Fruit fly (Drosophila melanogaster): ENCODE data around the gene CG43886.
A peak's percentile ranks its signal among the peaks of the same experiment; 100 is the strongest.

CG43886 gene

DNA sequence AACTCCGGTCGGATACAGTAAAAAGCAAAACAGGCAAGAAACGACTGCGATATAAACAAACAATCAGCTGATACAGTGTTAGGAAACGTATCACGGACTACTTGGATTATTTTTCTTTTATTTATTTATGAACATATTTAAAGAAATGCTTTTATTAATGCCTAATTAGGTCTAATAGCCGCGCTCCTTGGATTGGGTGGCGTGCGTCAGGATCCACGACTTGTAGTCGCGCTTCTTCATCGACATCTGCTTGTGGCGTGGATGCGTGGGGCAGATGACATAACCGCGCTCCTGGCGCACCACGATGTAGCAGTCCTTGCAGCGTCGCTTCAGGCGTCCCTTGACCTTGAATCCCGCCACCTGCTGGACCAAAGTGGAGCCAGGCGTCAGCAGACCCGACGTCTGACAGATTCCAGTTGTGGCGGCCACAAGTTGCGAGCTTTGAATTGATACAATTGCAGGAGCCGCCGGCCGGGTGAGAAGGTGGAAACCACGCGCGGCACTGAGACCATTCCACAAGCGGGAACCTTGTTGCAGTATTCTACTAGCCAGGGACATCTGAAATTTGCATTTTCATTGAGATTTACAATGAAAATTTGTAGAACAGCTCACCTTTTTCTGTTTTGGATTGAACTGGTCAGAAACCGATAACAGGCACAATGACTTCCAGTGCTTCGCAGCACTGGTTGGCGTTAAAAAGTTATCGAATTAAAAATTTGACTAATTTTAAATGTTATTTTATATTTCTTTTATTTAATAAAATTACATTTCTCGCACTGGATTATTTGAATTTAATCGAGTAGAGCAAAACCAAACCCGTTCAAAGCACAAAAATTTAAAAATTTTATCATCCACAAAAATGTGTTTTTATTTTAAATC lies 34.9 kb downstream of the CG43886 start, which contains the start of the genes CG7550 and mRpL36:
Gene CG7550, minus strand, starts transcription at position 51 of the 879 bp plus-strand sequence.
Gene mRpL36, minus strand, starts transcription at position 652 of the 879 bp plus-strand sequence.
- peak; percentile 8 for TF ChIP-seq Hr83 (GFP tag; optimal IDR thresholded peaks at IDR 0.05; ENCODE audit: poor library complexity, severe bottlenecking)
- no peak for TF ChIP-seq sv (GFP tag; optimal IDR thresholded peaks at IDR 0.05)

DNA sequence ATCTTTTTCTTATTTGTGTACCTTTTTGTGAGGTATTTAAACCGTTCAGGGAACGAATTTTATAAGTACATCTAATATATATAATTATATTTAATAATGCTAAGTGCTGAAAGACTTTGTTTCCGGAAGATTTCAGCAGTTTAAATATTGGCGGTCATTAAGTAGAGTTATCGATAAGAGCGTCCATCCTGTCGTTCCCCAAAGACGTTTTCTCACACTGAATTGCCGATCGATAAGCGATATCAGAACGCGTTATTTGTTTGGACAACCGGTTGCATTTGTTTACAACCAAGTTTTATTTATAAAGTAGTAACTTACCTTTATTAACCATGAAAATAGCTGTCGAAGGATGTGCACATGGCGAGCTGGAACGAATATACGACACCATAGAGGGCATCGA lies 38.0 kb downstream of the CG43886 start, which contains the start of gene ldbr:
Gene ldbr, plus strand, starts transcription at position 238 of the 400 bp plus-strand sequence.
- TF ChIP-seq Dif (GFP tag; optimal IDR thresholded peaks at IDR 0.05; ENCODE audit: partially characterized antibody) = no peak
- TF ChIP-seq Sp1 (GFP tag; optimal IDR thresholded peaks at IDR 0.05) = peak; percentile 21
- peak in 1 of 2 experiments; percentile 44 for TF ChIP-seq foxo (GFP tag; optimal IDR thresholded peaks at IDR 0.05)
- TF ChIP-seq br (GFP tag; optimal IDR thresholded peaks at IDR 0.05) = peak; percentile 3
- peak; percentile 30 for TF ChIP-seq rgr (GFP tag; optimal IDR thresholded peaks at IDR 0.05)
- no peak for TF ChIP-seq Hr83 (GFP tag; optimal IDR thresholded peaks at IDR 0.05; ENCODE audit: poor library complexity, severe bottlenecking)
- no peak for TF ChIP-seq h (GFP tag; optimal IDR thresholded peaks at IDR 0.05)
- TF ChIP-seq CG9705 (GFP tag; optimal IDR thresholded peaks at IDR 0.05) = no peak
- no peak for TF ChIP-seq Rel (GFP tag; optimal IDR thresholded peaks at IDR 0.05)
- TF ChIP-seq Rel (tag; optimal IDR thresholded peaks at IDR 0.05) = no peak

- TF ChIP-seq dmrt93B (GFP tag; optimal IDR thresholded peaks at IDR 0.05) (no peak), br (GFP tag; optimal IDR thresholded peaks at IDR 0.05) (no peak), Hr83 (GFP tag; optimal IDR thresholded peaks at IDR 0.05; ENCODE audit: poor library complexity, severe bottlenecking) (no peak), dl (GFP tag; optimal IDR thresholded peaks at IDR 0.05; ENCODE audit: insufficient read depth in 1 of 2, partially characterized antibody in 2 of 2) (no peak)
Measured at dm6 chr3L:8116809-8117208, 42.8 kb downstream of the CG43886 start.

- peak; percentile 75 for TF ChIP-seq Hr83 (GFP tag; optimal IDR thresholded peaks at IDR 0.05; ENCODE audit: poor library complexity, severe bottlenecking)
- no peak for TF ChIP-seq CG32264 (GFP tag; optimal IDR thresholded peaks at IDR 0.05)
- TF ChIP-seq Hr78 (GFP tag; optimal IDR thresholded peaks at IDR 0.05) = no peak
- peak; percentile 87 for TF ChIP-seq h (GFP tag; optimal IDR thresholded peaks at IDR 0.05)
- TF ChIP-seq ey (GFP tag; optimal IDR thresholded peaks at IDR 0.05) = peak; percentile 81
- TF ChIP-seq Rel (GFP tag; optimal IDR thresholded peaks at IDR 0.05) = no peak
- peak; percentile 64 for TF ChIP-seq Rel (tag; optimal IDR thresholded peaks at IDR 0.05)
- peak; percentile 84 for TF ChIP-seq Hnf4 (GFP tag; optimal IDR thresholded peaks at IDR 0.05)
- TF ChIP-seq Sp1 (GFP tag; optimal IDR thresholded peaks at IDR 0.05) = peak; percentile 72
- TF ChIP-seq HLH106 (tag; optimal IDR thresholded peaks at IDR 0.05) = peak; percentile 81
- TF ChIP-seq Dif (GFP tag; optimal IDR thresholded peaks at IDR 0.05; ENCODE audit: partially characterized antibody) = no peak
- TF ChIP-seq psq (GFP tag; optimal IDR thresholded peaks at IDR 0.05) = peak; percentile 82
- TF ChIP-seq Mio (GFP tag; optimal IDR thresholded peaks at IDR 0.05) = peak; percentile 2
- TF ChIP-seq Myc (optimal IDR thresholded peaks at IDR 0.05) = peak; percentile 38
- TF ChIP-seq foxo (GFP tag; optimal IDR thresholded peaks at IDR 0.05) = peak in 1 of 2 experiments; percentile 88
- peak; percentile 76 for TF ChIP-seq OdsH (GFP tag; optimal IDR thresholded peaks at IDR 0.05)
- no peak for TF ChIP-seq brk (GFP tag; optimal IDR thresholded peaks at IDR 0.05)
- TF ChIP-seq br (GFP tag; optimal IDR thresholded peaks at IDR 0.05) = peak; percentile 82
- peak; percentile 87 for TF ChIP-seq Jra (GFP tag; optimal IDR thresholded peaks at IDR 0.05)
- no peak for TF ChIP-seq Abd-B (GFP tag; optimal IDR thresholded peaks at IDR 0.05)
- TF ChIP-seq CG9705 (GFP tag; optimal IDR thresholded peaks at IDR 0.05) = peak; percentile 79
- peak; percentile 50 for TF ChIP-seq GATAd (GFP tag; optimal IDR thresholded peaks at IDR 0.05)
- no peak for TF ChIP-seq lola (GFP tag; optimal IDR thresholded peaks at IDR 0.05)
- TF ChIP-seq sv (GFP tag; optimal IDR thresholded peaks at IDR 0.05) = peak; percentile 88
- no peak for TF ChIP-seq N (GFP tag; optimal IDR thresholded peaks at IDR 0.05)
- TF ChIP-seq rgr (GFP tag; optimal IDR thresholded peaks at IDR 0.05) = peak; percentile 84
Measured at dm6 chr3L:8115864-8116528, 43.6 kb downstream of the CG43886 start, which contains the start of the genes Arp3 and msk. Arp3 (minus strand) TSS chr3L:8115902. msk (plus strand) TSS chr3L:8116179.

DNA sequence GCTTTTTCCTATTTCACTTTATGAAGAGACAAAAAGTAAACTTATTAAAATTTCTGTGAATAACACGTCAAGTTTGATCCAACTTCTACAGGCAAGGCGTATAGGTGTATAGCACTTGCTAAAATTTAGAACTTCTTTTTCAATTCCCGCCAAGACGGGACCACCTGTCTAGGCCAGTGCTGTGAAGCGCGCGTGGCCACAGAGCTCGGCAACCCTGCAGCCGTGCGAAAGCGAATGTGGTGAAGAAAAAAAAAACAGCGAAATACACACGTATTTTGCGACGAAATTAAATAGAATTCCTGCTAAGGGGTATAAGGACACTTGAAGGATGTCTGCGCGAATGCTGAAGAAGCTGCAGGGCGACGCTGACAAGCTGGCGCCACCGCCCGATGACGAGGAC lies 49.4 kb downstream of the CG43886 start, which contains the start of gene Nulp1:
Gene Nulp1, plus strand, starts transcription at position 198 of the 400 bp plus-strand sequence.
- TF ChIP-seq woc (GFP tag; optimal IDR thresholded peaks at IDR 0.05) = no peak
- TF ChIP-seq CrebA (GFP tag; optimal IDR thresholded peaks at IDR 0.05; ENCODE audit: borderline replicate concordance) = no peak
- TF ChIP-seq foxo (GFP tag; optimal IDR thresholded peaks at IDR 0.05) = peak in 1 of 2 experiments; percentile 54
- no peak for TF ChIP-seq Mio (GFP tag; optimal IDR thresholded peaks at IDR 0.05)
- TF ChIP-seq Rel (GFP tag; optimal IDR thresholded peaks at IDR 0.05) = no peak
- TF ChIP-seq Rel (tag; optimal IDR thresholded peaks at IDR 0.05) = peak; percentile 46
- peak; percentile 51 for TF ChIP-seq jim (GFP tag; optimal IDR thresholded peaks at IDR 0.05)
- no peak for TF ChIP-seq sv (GFP tag; optimal IDR thresholded peaks at IDR 0.05)
- TF ChIP-seq Dif (GFP tag; optimal IDR thresholded peaks at IDR 0.05; ENCODE audit: partially characterized antibody) = peak; percentile 31
- TF ChIP-seq CG32264 (GFP tag; optimal IDR thresholded peaks at IDR 0.05) = no peak
- peak; percentile 71 for TF ChIP-seq psq (GFP tag; optimal IDR thresholded peaks at IDR 0.05)
- TF ChIP-seq rgr (GFP tag; optimal IDR thresholded peaks at IDR 0.05) = peak; percentile 63
- TF ChIP-seq dl (GFP tag; optimal IDR thresholded peaks at IDR 0.05; ENCODE audit: insufficient read depth in 1 of 2, partially characterized antibody in 2 of 2) = no peak
- peak; percentile 82 for TF ChIP-seq Hr83 (GFP tag; optimal IDR thresholded peaks at IDR 0.05; ENCODE audit: poor library complexity, severe bottlenecking)
- TF ChIP-seq GATAd (GFP tag; optimal IDR thresholded peaks at IDR 0.05) = no peak
- no peak for TF ChIP-seq h (GFP tag; optimal IDR thresholded peaks at IDR 0.05)
- peak; percentile 7 for TF ChIP-seq Myc (optimal IDR thresholded peaks at IDR 0.05)
- TF ChIP-seq ey (GFP tag; optimal IDR thresholded peaks at IDR 0.05) = peak; percentile 10
- no peak for TF ChIP-seq HLH106 (tag; optimal IDR thresholded peaks at IDR 0.05)
